Worm (Caenorhabditis elegans) whole organism, mixed stage, embryonic: Measurements from ENCODE around the gene C53B7.6.

ENCODE experiments used
- blmp-1 ChIP-seq: fragments of 150-350 bp; optimal IDR thresholded peaks from 2 replicates; lab custom pipeline; 2014; ENCODE audit warnings: missing biosample characterization, missing genetic modification characterization
- ceh-39 ChIP-seq: fragments of 150-350 bp; optimal IDR thresholded peaks from 2 replicates; lab custom pipeline; 2014; ENCODE audit warnings: missing biosample characterization, missing genetic modification characterization
- ces-1 ChIP-seq: fragments of 150-350 bp; optimal IDR thresholded peaks from 2 replicates; lab custom pipeline; 2014; ENCODE audit warnings: missing biosample characterization, missing genetic modification reagents, missing genetic modification characterization
- cnd-1 ChIP-seq: fragments of 200-800 bp; sonication (Bioruptor generic); optimal IDR thresholded peaks from 2 replicates; lab custom pipeline; 2018; ENCODE audit warnings: mild to moderate bottlenecking, missing genetic modification characterization, missing compliant biosample characterization
- drap-1 ChIP-seq: fragments of 200-800 bp; sonication (Bioruptor generic); optimal IDR thresholded peaks from 3 replicates; lab custom pipeline; 2018; ENCODE audit warnings: mild to moderate bottlenecking, missing genetic modification characterization, missing compliant biosample characterization
- elt-1 ChIP-seq: sonication (generic microtip); optimal IDR thresholded peaks from 2 replicates; lab custom pipeline; 2017; ENCODE audit warnings: missing genetic modification characterization, mild to moderate bottlenecking, missing compliant biosample characterization, antibody characterized with exemption, moderate library complexity, borderline replicate concordance; ENCODE audit not compliant: insufficient read depth
- elt-3 ChIP-seq: fragments of 150-350 bp; optimal IDR thresholded peaks from 2 replicates; lab custom pipeline; 2014; ENCODE audit warnings: missing biosample characterization, missing genetic modification characterization
- flh-1 ChIP-seq: fragments of 200-800 bp; sonication (Bioruptor generic); optimal IDR thresholded peaks from 2 replicates; lab custom pipeline; 2018; ENCODE audit warnings: mild to moderate bottlenecking, missing genetic modification characterization, moderate library complexity, missing compliant biosample characterization
- ham-2 ChIP-seq: fragments of 200-800 bp; sonication (Bioruptor generic); optimal IDR thresholded peaks from 2 replicates; lab custom pipeline; 2018; ENCODE audit warnings: mild to moderate bottlenecking, missing genetic modification characterization, missing compliant biosample characterization
- hlh-1 ChIP-seq: fragments of 150-350 bp; optimal IDR thresholded peaks from 2 replicates; lab custom pipeline; 2014; ENCODE audit warnings: missing biosample characterization, missing genetic modification reagents, missing genetic modification characterization
- lin-13 ChIP-seq: fragments of 150-350 bp; optimal IDR thresholded peaks from 2 replicates; lab custom pipeline; 2014; ENCODE audit warnings: missing biosample characterization, missing genetic modification characterization
- lin-32 ChIP-seq: fragments of 200-800 bp; sonication (Bioruptor generic); optimal IDR thresholded peaks from 2 replicates; lab custom pipeline; 2018; ENCODE audit warnings: mild to moderate bottlenecking, missing genetic modification characterization, missing compliant biosample characterization
- lsy-2 ChIP-seq: fragments of 150-350 bp; optimal IDR thresholded peaks from 2 replicates; lab custom pipeline; 2014; ENCODE audit warnings: missing biosample characterization, missing genetic modification characterization
- mab-5 ChIP-seq: fragments of 150-350 bp; optimal IDR thresholded peaks from 2 replicates; lab custom pipeline; 2014; ENCODE audit warnings: missing biosample characterization, missing genetic modification characterization
- mep-1 ChIP-seq: fragments of 150-350 bp; optimal IDR thresholded peaks from 2 replicates; lab custom pipeline; 2017; ENCODE audit warnings: missing biosample characterization, missing genetic modification reagents, missing genetic modification characterization, inconsistent platforms
- nhr-12 ChIP-seq: fragments of 150-350 bp; optimal IDR thresholded peaks from 2 replicates; lab custom pipeline; 2014; ENCODE audit warnings: missing biosample characterization, missing genetic modification characterization
- nhr-2 ChIP-seq: fragments of 150-350 bp; optimal IDR thresholded peaks from 2 replicates; lab custom pipeline; 2014; ENCODE audit warnings: missing biosample characterization, missing genetic modification characterization
- nhr-237 ChIP-seq: fragments of 150-350 bp; optimal IDR thresholded peaks from 2 replicates; lab custom pipeline; 2014; ENCODE audit warnings: missing biosample characterization, missing genetic modification characterization
- nhr-76 ChIP-seq: sonication (generic microtip); optimal IDR thresholded peaks from 2 replicates; lab custom pipeline; 2017; ENCODE audit warnings: missing biosample characterization, missing genetic modification characterization
- pha-4 ChIP-seq: fragments of 150-350 bp; optimal IDR thresholded peaks from 2 replicates; lab custom pipeline; 2018; ENCODE audit warnings: missing biosample characterization, missing genetic modification reagents, missing genetic modification characterization
- snpc-4 ChIP-seq: fragments of 150-350 bp; optimal IDR thresholded peaks from 2 replicates; lab custom pipeline; 2014; ENCODE audit warnings: missing biosample characterization, missing genetic modification characterization
- sptf-1 ChIP-seq: sonication (generic microtip); optimal IDR thresholded peaks from 2 replicates; lab custom pipeline; 2017; ENCODE audit warnings: mild to moderate bottlenecking, missing genetic modification characterization, moderate library complexity, missing compliant biosample characterization
- tbx-8 ChIP-seq: fragments of 200-800 bp; sonication (Bioruptor generic); optimal IDR thresholded peaks from 2 replicates; lab custom pipeline; 2018; ENCODE audit warnings: mild to moderate bottlenecking, missing genetic modification characterization, moderate library complexity, missing compliant biosample characterization
- unc-120 ChIP-seq: sonication (generic microtip); optimal IDR thresholded peaks from 2 replicates; lab custom pipeline; 2017; ENCODE audit warnings: missing genetic modification characterization, missing compliant biosample characterization; ENCODE audit not compliant: poor library complexity, severe bottlenecking
- unc-39 ChIP-seq: fragments of 150-350 bp; optimal IDR thresholded peaks from 2 replicates; lab custom pipeline; 2014; ENCODE audit warnings: missing biosample characterization, missing genetic modification characterization
- unc-62 ChIP-seq: fragments of 150-350 bp; optimal IDR thresholded peaks from 2 replicates; lab custom pipeline; 2014; ENCODE audit warnings: missing biosample characterization, missing genetic modification reagents, missing genetic modification characterization
- zip-8 ChIP-seq: fragments of 150-350 bp; optimal IDR thresholded peaks from 2 replicates; lab custom pipeline; 2014; ENCODE audit warnings: missing biosample characterization, missing genetic modification characterization
- ztf-11 ChIP-seq: fragments of 150-350 bp; optimal IDR thresholded peaks from 2 replicates; lab custom pipeline; 2014; ENCODE audit warnings: missing biosample characterization, missing genetic modification characterization

Gene C53B7.6

DNA sequence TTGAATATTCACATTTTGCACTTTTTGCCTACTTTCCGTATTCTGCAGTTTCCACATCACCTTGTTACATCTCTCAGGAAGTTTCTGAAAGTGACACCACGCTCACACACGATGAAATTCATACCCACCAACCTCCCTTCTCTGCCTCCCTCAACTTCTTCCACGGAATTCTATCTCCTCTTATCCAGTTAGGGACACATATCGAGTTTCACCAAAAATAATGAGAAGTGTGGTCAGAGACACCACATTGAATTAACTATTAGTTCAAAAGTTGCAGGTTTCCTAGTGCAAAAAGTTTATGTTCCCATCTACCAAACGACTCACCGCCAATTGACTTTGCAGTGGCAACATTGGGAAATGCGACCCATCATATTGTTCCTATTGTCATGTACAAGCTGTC is 18.2 kb downstream of the C53B7.6 start:
- peak; percentile 38 for TF ChIP-seq ces-1 (GFP tag; lab: Kevin White, UChicago)
- no peak for TF ChIP-seq unc-120 (tag; lab: Kevin White, UChicago)
- no peak for TF ChIP-seq nhr-12
- no peak for TF ChIP-seq unc-62

DNA sequence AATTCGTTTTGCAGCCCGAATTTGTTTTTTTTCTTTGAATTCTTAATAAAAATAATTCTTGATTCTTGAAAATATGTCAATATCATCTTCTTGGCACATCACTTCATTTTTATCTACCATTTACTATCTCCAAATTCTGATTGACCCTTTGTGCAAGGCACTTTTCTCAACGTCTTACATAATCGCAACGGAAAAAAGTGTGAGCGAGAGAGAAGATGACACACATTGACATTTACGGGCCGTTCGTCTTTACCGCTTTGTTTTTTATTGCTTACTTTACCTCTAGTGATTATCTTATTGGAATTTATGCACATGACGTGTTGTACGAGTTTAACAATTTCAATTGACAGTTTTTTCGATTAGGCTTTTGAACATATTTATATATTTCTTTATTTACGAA is 20.0 kb downstream of the C53B7.6 start:
- TF ChIP-seq unc-120 (tag; lab: Kevin White, UChicago) (no peak), unc-62 (no peak), mab-5 (tag; lab: Kevin White, UChicago) (no peak), zip-8 (tag; lab: Kevin White, UChicago) (no peak), ces-1 (GFP tag; lab: Kevin White, UChicago) (no peak), tbx-8 (GFP tag; lab: Kevin White, UChicago) (no peak)

DNA sequence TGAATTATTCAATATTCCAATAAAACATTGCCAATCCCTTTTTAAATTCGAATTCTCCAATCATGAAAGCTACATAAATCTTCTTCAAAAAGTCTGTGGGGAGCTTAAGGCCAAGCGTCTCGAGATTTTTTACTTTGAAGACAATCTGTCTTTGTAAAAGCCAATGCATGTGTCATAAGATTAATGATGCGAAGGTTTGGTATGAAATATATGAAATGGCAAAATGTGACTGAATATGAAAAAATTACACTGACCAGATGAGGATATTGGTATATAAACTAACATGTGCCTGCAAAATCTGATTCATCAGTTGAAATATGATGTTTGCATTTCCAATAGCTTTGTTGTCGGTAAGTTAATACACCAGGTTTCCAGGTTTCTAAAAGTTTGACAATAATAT is 22.6 kb downstream of the C53B7.6 start, which contains the start of gene C53B7.2:
C53B7.2 (plus strand) TSS at position 301 of the 400 bp plus-strand sequence.
- TF ChIP-seq unc-39 (tag; lab: Kevin White, UChicago) (no peak), lin-32 (no peak), ces-1 (GFP tag; lab: Kevin White, UChicago) (no peak), nhr-76 (no peak), blmp-1 (no peak), nhr-237 (tag; lab: Kevin White, UChicago) (no peak), lin-13 (tag; lab: Kevin White, UChicago) (no peak), ceh-39 (tag; lab: Kevin White, UChicago) (no peak), snpc-4 (tag; lab: Kevin White, UChicago) (no peak)

DNA sequence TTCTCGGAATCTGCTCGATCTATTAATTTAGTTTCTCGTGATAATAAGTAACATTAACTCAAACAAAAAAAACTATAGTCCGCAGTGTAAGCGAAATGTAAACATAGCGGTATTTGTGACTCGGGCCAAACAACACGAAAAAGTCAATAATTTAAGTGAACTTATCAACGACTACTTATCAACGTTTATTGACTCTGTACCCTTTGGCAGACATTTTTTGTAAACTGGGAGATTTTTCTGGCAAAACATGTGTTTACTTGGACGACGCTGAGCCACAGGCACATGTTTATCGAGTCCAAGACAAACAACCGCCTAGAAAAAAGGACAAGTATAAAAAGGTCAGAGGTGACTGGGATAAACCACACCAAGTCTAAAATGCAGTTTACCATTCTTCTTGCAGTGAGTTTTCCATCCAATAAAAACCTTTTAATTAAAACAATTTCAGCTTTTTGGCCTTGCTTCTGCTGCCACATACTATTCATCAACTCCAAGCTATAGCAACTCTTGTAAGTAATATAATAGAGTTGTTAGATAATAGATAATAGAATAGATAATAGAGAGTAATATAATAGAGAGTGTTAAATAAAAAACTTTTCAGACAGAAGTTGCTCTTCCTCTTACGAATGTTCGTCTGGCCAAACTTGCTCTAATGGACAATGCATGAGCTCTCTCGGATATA is 24.0 kb downstream of the C53B7.6 start, which contains the start of gene C53B7.3:
C53B7.3 (plus strand) TSS at position 362 of the 679 bp plus-strand sequence.
- TF ChIP-seq hlh-1 (tag; lab: Kevin White, UChicago) (no peak), pha-4 (tag; lab: Kevin White, UChicago) (peak; percentile 4)

DNA sequence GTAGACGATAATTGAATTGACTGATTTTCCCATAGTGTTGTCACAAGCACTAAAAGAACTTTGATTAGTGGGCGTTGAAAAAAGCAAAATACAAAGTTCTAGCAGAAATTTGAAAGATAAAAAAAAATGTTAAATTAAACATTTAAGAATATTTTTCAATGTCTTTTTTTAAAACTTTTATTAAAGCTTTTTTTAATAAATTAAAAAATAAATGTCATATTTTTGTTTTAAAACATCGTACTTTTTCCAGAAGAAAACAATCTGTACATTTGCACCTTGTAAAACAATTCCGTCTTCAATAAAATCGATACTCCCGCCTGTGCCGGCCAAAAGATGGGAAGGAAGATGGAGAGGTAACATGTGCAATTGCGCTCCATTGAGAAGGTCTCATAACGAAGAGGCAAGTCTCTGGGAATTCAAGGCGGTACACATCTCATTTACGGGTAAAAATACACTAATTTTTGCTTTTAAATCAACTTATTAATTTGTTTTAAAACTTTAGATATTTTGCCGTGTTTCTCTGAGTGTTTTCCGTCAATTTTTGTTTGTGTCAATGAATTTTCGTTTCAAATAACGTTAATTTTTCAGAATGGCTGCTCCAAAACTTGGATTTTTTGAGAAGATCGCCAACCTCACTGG is 27.8 kb downstream of the C53B7.6 start, which contains the start of the genes glr-6 and asg-2:
glr-6 (minus strand) TSS at position 51 of the 639 bp plus-strand sequence.
asg-2 (plus strand) TSS at position 589 of the 639 bp plus-strand sequence.
- TF ChIP-seq lin-13 (tag; lab: Kevin White, UChicago) (peak; percentile 18), ceh-39 (tag; lab: Kevin White, UChicago) (peak; percentile 62), zip-8 (tag; lab: Kevin White, UChicago) (no peak), nhr-12 (no peak), mab-5 (tag; lab: Kevin White, UChicago) (no peak), nhr-2 (peak; percentile 25), hlh-1 (tag; lab: Kevin White, UChicago) (peak; percentile 24), tbx-8 (GFP tag; lab: Kevin White, UChicago) (no peak), flh-1 (GFP tag; lab: Kevin White, UChicago) (no peak), ces-1 (GFP tag; lab: Kevin White, UChicago) (peak; percentile 59), lin-32 (no peak), mep-1 (tag; lab: Kevin White, UChicago) (peak; percentile 96), pha-4 (tag; lab: Kevin White, UChicago) (peak; percentile 32), drap-1 (GFP tag; lab: Kevin White, UChicago) (no peak), snpc-4 (tag; lab: Kevin White, UChicago) (no peak), cnd-1 (tag; lab: Kevin White, UChicago) (no peak), elt-3 (tag; lab: Kevin White, UChicago) (no peak), nhr-237 (tag; lab: Kevin White, UChicago) (peak; percentile 70), lsy-2 (peak; percentile 60), sptf-1 (peak; percentile 10), unc-62 (peak; percentile 21), ham-2 (GFP tag; lab: Kevin White, UChicago) (no peak), ztf-11 (peak; percentile 42), elt-1 (tag; lab: Kevin White, UChicago) (no peak)
